Fruit fly (Drosophila melanogaster) whole organism, wandering third instar larva: ENCODE data around the gene CG6026.
A peak's percentile ranks its signal among the peaks of the same experiment; 100 is the strongest.

Experiments
- Abd-B ChIP-seq: fragments of >200 bp; optimal IDR thresholded peaks from 2 replicates; lab custom pipeline; 2017; ENCODE audit warnings: missing biosample characterization, missing genetic modification characterization
- CG32264 ChIP-seq: fragments of 200-800 bp; sonication (Bioruptor generic); optimal IDR thresholded peaks from 2 replicates; lab custom pipeline; 2016; ENCODE audit warnings: missing biosample characterization, missing genetic modification characterization
- CG9705 ChIP-seq: fragments of 200-800 bp; sonication (Bioruptor generic); optimal IDR thresholded peaks from 2 replicates; lab custom pipeline; 2018; ENCODE audit warnings: missing biosample characterization, mild to moderate bottlenecking, missing genetic modification characterization
- CrebA ChIP-seq: fragments of 200-800 bp; sonication (Bioruptor generic); optimal IDR thresholded peaks from 2 replicates; lab custom pipeline; 2016; ENCODE audit warnings: missing biosample characterization, mild to moderate bottlenecking, missing genetic modification characterization, borderline replicate concordance
- Dif ChIP-seq: fragments of 200-275, 200-300 bp; sonication (Bioruptor generic); optimal IDR thresholded peaks from 2 replicates; lab custom pipeline; 2018; ENCODE audit warnings: missing biosample characterization, missing genetic modification characterization; ENCODE audit not compliant: partially characterized antibody
- GATAd ChIP-seq: sonication (Bioruptor generic); optimal IDR thresholded peaks from 2 replicates; lab custom pipeline; 2016; ENCODE audit warnings: missing biosample characterization, missing genetic modification characterization
- HLH106 ChIP-seq: fragments of 200-800 bp; optimal IDR thresholded peaks from 3 replicates; lab custom pipeline; 2019; ENCODE audit warnings: missing biosample characterization, mild to moderate bottlenecking, missing genetic modification characterization, moderate library complexity
- Hnf4 ChIP-seq: fragments of 200-800 bp; sonication (Bioruptor generic); optimal IDR thresholded peaks from 2 replicates; lab custom pipeline; 2016; ENCODE audit warnings: missing biosample characterization, mild to moderate bottlenecking, missing genetic modification characterization
- Hr78 ChIP-seq: fragments of >200 bp; optimal IDR thresholded peaks from 2 replicates; lab custom pipeline; 2017; ENCODE audit warnings: missing biosample characterization, missing genetic modification characterization
- Hr83 ChIP-seq: fragments of 200-300 bp; sonication (Bioruptor generic); optimal IDR thresholded peaks from 2 replicates; lab custom pipeline; 2016; ENCODE audit warnings: missing biosample characterization, mild to moderate bottlenecking, missing genetic modification characterization, moderate library complexity; ENCODE audit not compliant: poor library complexity, severe bottlenecking
- Jra ChIP-seq: sonication (Bioruptor generic); optimal IDR thresholded peaks from 2 replicates; lab custom pipeline; 2016; ENCODE audit warnings: missing biosample characterization, missing genetic modification characterization
- Mio ChIP-seq: sonication (Bioruptor generic); optimal IDR thresholded peaks from 2 replicates; lab custom pipeline; 2016; ENCODE audit warnings: missing biosample characterization, missing genetic modification characterization
- Myc ChIP-seq: fragments of >200 bp; optimal IDR thresholded peaks from 2 replicates; lab custom pipeline; 2017
- OdsH ChIP-seq: fragments of 200-800 bp; sonication (Bioruptor generic); optimal IDR thresholded peaks from 2 replicates; lab custom pipeline; 2016; ENCODE audit warnings: missing biosample characterization, mild to moderate bottlenecking, missing genetic modification characterization
- Rel ChIP-seq, 2 experiments: fragments of 200-800 bp; sonication (Bioruptor generic) in 1 of 2; optimal IDR thresholded peaks; 2 replicates in 1 of 2; 3 replicates in 1 of 2; lab custom pipeline; 2016 to 2019; ENCODE audit warnings: mild to moderate bottlenecking in 2 of 2, missing biosample characterization in 2 of 2, missing genetic modification characterization in 2 of 2, moderate library complexity in 1 of 2
- Sp1 ChIP-seq: fragments of 200-800 bp; sonication (Bioruptor generic); optimal IDR thresholded peaks from 3 replicates; lab custom pipeline; 2019; ENCODE audit warnings: missing biosample characterization, mild to moderate bottlenecking, missing genetic modification characterization, moderate library complexity
- Vsx2 ChIP-seq: fragments of 200-300, 225-300 bp; sonication (Bioruptor generic); optimal IDR thresholded peaks from 2 replicates; lab custom pipeline; 2018; ENCODE audit warnings: missing biosample characterization, missing genetic modification characterization; ENCODE audit not compliant: partially characterized antibody
- br ChIP-seq: fragments of 200-800 bp; sonication (Bioruptor generic); optimal IDR thresholded peaks from 2 replicates; lab custom pipeline; 2016; ENCODE audit warnings: missing biosample characterization, missing genetic modification characterization
- brk ChIP-seq: fragments of 200-800 bp; sonication (Bioruptor generic); optimal IDR thresholded peaks from 2 replicates; lab custom pipeline; 2016; ENCODE audit warnings: missing biosample characterization, mild to moderate bottlenecking, missing genetic modification characterization
- dl ChIP-seq, 2 experiments: fragments of 175-275, 200-275 bp in 1 of 2; fragments of 200-275 bp in 1 of 2; sonication (Bioruptor generic); optimal IDR thresholded peaks; lab custom pipeline; 2018; ENCODE audit warnings: mild to moderate bottlenecking in 2 of 2, missing biosample characterization in 2 of 2, missing genetic modification characterization in 2 of 2, moderate library complexity in 2 of 2; ENCODE audit not compliant: partially characterized antibody in 2 of 2, insufficient read depth in 1 of 2
- dmrt93B ChIP-seq: fragments of 200-800 bp; sonication (Bioruptor generic); optimal IDR thresholded peaks from 2 replicates; lab custom pipeline; 2018; ENCODE audit warnings: missing biosample characterization, mild to moderate bottlenecking, missing genetic modification characterization
- ey ChIP-seq: fragments of 200-800 bp; sonication (Bioruptor generic); optimal IDR thresholded peaks from 2 replicates; lab custom pipeline; 2016; ENCODE audit warnings: missing biosample characterization, missing genetic modification characterization
- foxo ChIP-seq, 2 experiments: fragments of 200-800 bp; sonication (Bioruptor generic); optimal IDR thresholded peaks; 2 replicates in 1 of 2; 3 replicates in 1 of 2; lab custom pipeline; 2016 to 2017; ENCODE audit warnings: missing biosample characterization in 2 of 2, missing genetic modification characterization in 2 of 2
- fru ChIP-seq: fragments of 200-800 bp; sonication (Bioruptor generic); optimal IDR thresholded peaks from 3 replicates; lab custom pipeline; 2016; ENCODE audit warnings: missing biosample characterization, mild to moderate bottlenecking, missing genetic modification characterization
- h ChIP-seq: fragments of 200-800 bp; sonication (Bioruptor generic); optimal IDR thresholded peaks from 3 replicates; lab custom pipeline; 2016; ENCODE audit warnings: missing biosample characterization, mild to moderate bottlenecking, missing genetic modification characterization
- jim ChIP-seq: fragments of 175-275, 200-325 bp; sonication (Bioruptor generic); optimal IDR thresholded peaks from 2 replicates; lab custom pipeline; 2016; ENCODE audit warnings: missing biosample characterization, mild to moderate bottlenecking, missing genetic modification characterization
- lola ChIP-seq: fragments of >200 bp; optimal IDR thresholded peaks from 2 replicates; lab custom pipeline; 2017; ENCODE audit warnings: missing biosample characterization, missing genetic modification characterization
- pan ChIP-seq: fragments of >200 bp; optimal IDR thresholded peaks from 2 replicates; lab custom pipeline; 2017
- psq ChIP-seq: fragments of 200-800 bp; sonication (Bioruptor generic); optimal IDR thresholded peaks from 3 replicates; lab custom pipeline; 2017; ENCODE audit warnings: missing biosample characterization, mild to moderate bottlenecking, missing genetic modification characterization, moderate library complexity
- rgr ChIP-seq: fragments of 200-800 bp; sonication (Bioruptor generic); optimal IDR thresholded peaks from 3 replicates; lab custom pipeline; 2016; ENCODE audit warnings: missing biosample characterization, mild to moderate bottlenecking, missing genetic modification characterization
- sv ChIP-seq: fragments of 200-800 bp; sonication (Bioruptor generic); optimal IDR thresholded peaks from 3 replicates; lab custom pipeline; 2016; ENCODE audit warnings: missing biosample characterization, missing genetic modification characterization
- tai ChIP-seq: sonication (Bioruptor generic); optimal IDR thresholded peaks from 2 replicates; lab custom pipeline; 2016; ENCODE audit warnings: missing biosample characterization, missing genetic modification characterization
- usp ChIP-seq: fragments of >200 bp; optimal IDR thresholded peaks from 2 replicates; lab custom pipeline; 2017; ENCODE audit warnings: missing biosample characterization, missing genetic modification characterization
- woc ChIP-seq: sonication (Bioruptor generic); optimal IDR thresholded peaks from 2 replicates; lab custom pipeline; 2016; ENCODE audit warnings: missing biosample characterization, mild to moderate bottlenecking, missing genetic modification characterization

CG6026 gene

dm6 chr3R:18999906-19000451 lies 33.4 kb upstream of the CG6026 start:
- TF ChIP-seq brk (GFP tag; lab: Kevin White, UChicago) (no peak), br (no peak), Hnf4 (no peak), Jra (no peak), Hr83 (no peak), Dif (GFP tag; lab: Kevin White, UChicago) (no peak)
- TF ChIP-seq, all 38 proteins: peak for 0

DNA sequence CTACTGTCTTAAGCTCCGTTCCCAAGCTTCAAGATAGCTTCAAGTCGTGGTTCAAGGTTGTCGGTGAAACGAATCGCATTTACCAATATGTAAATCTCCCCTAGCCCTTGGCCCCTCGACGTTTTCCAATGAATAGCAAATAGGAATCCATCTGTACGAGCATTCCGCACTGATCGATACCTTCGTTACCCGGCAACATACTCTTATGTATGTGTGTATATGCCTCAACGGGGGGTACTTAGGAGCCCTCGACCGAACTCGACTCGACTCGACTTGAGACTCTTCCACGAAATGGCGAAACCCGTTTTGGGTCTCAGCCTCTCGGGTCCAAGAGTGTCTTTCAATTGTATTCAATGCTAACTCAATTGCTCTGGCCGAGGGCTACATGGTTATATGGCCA lies 31.6 kb upstream of the CG6026 start:
- TF ChIP-seq HLH106 (tag; lab: Kevin White, UChicago) (no peak), rgr (GFP tag; lab: Kevin White, UChicago) (no peak), CG32264 (GFP tag; lab: Kevin White, UChicago) (no peak), brk (GFP tag; lab: Kevin White, UChicago) (no peak), Jra (no peak), ey (GFP tag; lab: Kevin White, UChicago) (no peak), dl (GFP tag; optimal IDR thresholded peaks at IDR 0.05; lab: Kevin White, UChicago; ENCODE audit: insufficient read depth in 1 of 2, partially characterized antibody in 2 of 2) (no peak), Rel (GFP tag; optimal IDR thresholded peaks at IDR 0.05; lab: Kevin White, UChicago) (no peak), Rel (tag; optimal IDR thresholded peaks at IDR 0.05; lab: Kevin White, UChicago) (no peak), GATAd (no peak), lola (GFP tag; lab: Kevin White, UChicago) (no peak), Hr78 (GFP tag; lab: Kevin White, UChicago) (no peak), sv (GFP tag; lab: Kevin White, UChicago) (no peak), fru (no peak), pan (lab: Kevin White, UChicago) (no peak)

- TF ChIP-seq Abd-B (GFP tag; lab: Kevin White, UChicago): no peak
- no peak for TF ChIP-seq tai (GFP tag; lab: Kevin White, UChicago)
- no peak for TF ChIP-seq Hr83
- no peak for TF ChIP-seq psq (GFP tag; lab: Kevin White, UChicago)
- no peak for TF ChIP-seq jim (GFP tag; lab: Kevin White, UChicago)
- TF ChIP-seq pan (lab: Kevin White, UChicago): no peak
- no peak for TF ChIP-seq ey (GFP tag; lab: Kevin White, UChicago)
- no peak for TF ChIP-seq usp (GFP tag; lab: Kevin White, UChicago)
- no peak for TF ChIP-seq Hr78 (GFP tag; lab: Kevin White, UChicago)
- no peak for TF ChIP-seq br
- no peak for TF ChIP-seq rgr (GFP tag; lab: Kevin White, UChicago)
- no peak for TF ChIP-seq Myc
- TF ChIP-seq dl (GFP tag; optimal IDR thresholded peaks at IDR 0.05; lab: Kevin White, UChicago; ENCODE audit: insufficient read depth in 1 of 2, partially characterized antibody in 2 of 2): no peak
- TF ChIP-seq OdsH (GFP tag; lab: Kevin White, UChicago): no peak
- no peak for TF ChIP-seq foxo (GFP tag; optimal IDR thresholded peaks at IDR 0.05; lab: Kevin White, UChicago)
Measured at dm6 chr3R:19010923-19011322, 22.4 kb upstream of the CG6026 start.

dm6 chr3R:19011885-19012284 lies 21.5 kb upstream of the CG6026 start:
- no peak for TF ChIP-seq Vsx2 (GFP tag; lab: Kevin White, UChicago)
- peak; percentile 47 for TF ChIP-seq Myc

DNA sequence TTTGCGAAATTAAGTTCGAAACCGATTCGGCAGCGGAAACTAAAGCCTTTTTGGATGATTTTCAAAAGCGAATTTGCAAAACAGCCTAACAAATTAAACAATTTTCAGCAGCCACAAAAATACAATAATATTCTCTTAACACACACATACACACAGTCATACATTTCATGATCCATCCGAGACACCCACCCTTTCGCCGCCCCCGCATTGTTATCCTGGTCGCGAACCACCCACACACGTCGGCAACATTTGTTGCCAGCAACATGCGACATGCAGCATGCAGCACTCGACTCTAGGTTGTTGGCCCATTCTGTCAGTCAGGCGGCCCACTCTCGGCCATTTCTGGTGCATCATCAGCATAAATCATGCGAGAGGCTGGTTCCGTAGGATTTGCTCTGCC lies 19.3 kb upstream of the CG6026 start:
- no peak for TF ChIP-seq usp (GFP tag; lab: Kevin White, UChicago)

dm6 chr3R:19014742-19015422 lies 18.5 kb upstream of the CG6026 start:
- TF ChIP-seq HLH106 (tag; lab: Kevin White, UChicago) (peak; percentile 46), dmrt93B (GFP tag; lab: Kevin White, UChicago) (no peak), pan (lab: Kevin White, UChicago) (no peak), woc (GFP tag; lab: Kevin White, UChicago) (no peak), Sp1 (GFP tag; lab: Kevin White, UChicago) (peak; percentile 12), Rel (GFP tag; optimal IDR thresholded peaks at IDR 0.05; lab: Kevin White, UChicago) (no peak), Rel (tag; optimal IDR thresholded peaks at IDR 0.05; lab: Kevin White, UChicago) (no peak), sv (GFP tag; lab: Kevin White, UChicago) (no peak), br (no peak), Mio (GFP tag; lab: Kevin White, UChicago) (no peak), OdsH (GFP tag; lab: Kevin White, UChicago) (no peak), GATAd (no peak), CrebA (GFP tag; lab: Kevin White, UChicago) (no peak), usp (GFP tag; lab: Kevin White, UChicago) (no peak), CG9705 (GFP tag; lab: Kevin White, UChicago) (no peak), brk (GFP tag; lab: Kevin White, UChicago) (no peak), h (peak; percentile 5)
